Fruit fly (Drosophila melanogaster) Kc167 (cell line): ENCODE results near the gene CG5439.

Experiments
- Myc ChIP-seq: fragments of >200 bp; optimal IDR thresholded peaks from 2 replicates; lab custom pipeline; 2017; ENCODE audit warnings: missing external identifiers
- Sin3A ChIP-seq: fragments of >200 bp; optimal IDR thresholded peaks from 2 replicates; lab custom pipeline; 2018; ENCODE audit warnings: missing external identifiers
- h ChIP-seq: fragments of >200 bp; optimal IDR thresholded peaks from 3 replicates; lab custom pipeline; 2018; ENCODE audit warnings: missing external identifiers
- insv ChIP-seq: fragments of >200 bp; optimal IDR thresholded peaks from 3 replicates; lab custom pipeline; 2018; ENCODE audit warnings: missing external identifiers
- psq ChIP-seq: fragments of >200 bp; optimal IDR thresholded peaks from 2 replicates; lab custom pipeline; 2017; ENCODE audit warnings: missing external identifiers
- ttk ChIP-seq: sonication (Bioruptor generic); optimal IDR thresholded peaks from 2 replicates; lab custom pipeline; 2017; ENCODE audit warnings: missing external identifiers

DNA sequence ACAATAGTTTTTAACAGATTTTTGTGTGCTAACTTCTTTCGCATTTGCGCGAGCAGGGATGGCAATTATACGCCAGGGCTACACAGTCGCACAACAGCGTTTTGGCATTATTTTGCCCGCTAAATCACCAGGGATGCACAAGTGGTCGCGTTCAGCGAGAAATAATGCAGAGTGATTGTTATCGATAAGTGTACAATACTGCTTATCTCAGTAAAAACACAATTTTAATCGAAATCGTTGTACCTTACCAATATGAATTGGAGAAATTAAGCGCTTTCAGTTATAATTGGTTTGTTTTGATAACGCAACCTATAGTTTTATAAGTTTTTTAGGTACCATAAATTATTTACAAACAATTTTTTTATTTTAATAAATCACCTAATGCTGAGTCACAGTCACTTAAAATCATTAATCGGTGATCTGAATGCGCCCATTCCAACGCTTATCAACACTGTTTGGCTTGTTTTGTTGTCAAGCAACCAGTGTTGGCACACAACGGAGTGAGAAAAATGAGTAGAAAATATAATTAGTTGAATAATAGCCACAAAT is at the start of gene CG5439, which contains the start of gene Sfmbt:
- TF ChIP-seq h: no peak
- TF ChIP-seq psq: no peak
- TF ChIP-seq Myc (lab: Kevin White, UChicago): no peak
- TF ChIP-seq ttk (lab: Kevin White, UChicago): no peak
- TF ChIP-seq insv: no peak
- TF ChIP-seq Sin3A: no peak
